Worm (Caenorhabditis elegans): ENCODE measurements around the gene T02E9.5.

- TF ChIP-seq dao-5 (tag; optimal IDR thresholded peaks at IDR 0.05) (no peak), him-1 (tag; optimal IDR thresholded peaks at IDR 0.05) (no peak), W03F9.2 (tag; optimal IDR thresholded peaks at IDR 0.05) (no peak)
Observed at ce11 chrV:11385060-11385459, 43.0 kb downstream of the T02E9.5 start, which contains the start of gene col-154.

Measured in whole organism, L4/young adult.